Fruit fly (Drosophila melanogaster) S2 (cell line): ENCODE results near the gene SelR.

Experiments
- CG8478 ChIP-seq: fragments of >200 bp; optimal IDR thresholded peaks from 2 replicates; lab custom pipeline; 2018
- CTCF ChIP-seq, 2 experiments: fragments of >200 bp; optimal IDR thresholded peaks; 2 replicates each; lab custom pipeline; 2018

dm6 chr3R:10888633-10889519 is 20.4 kb upstream of the SelR start:
- no peak for TF ChIP-seq CG8478 (lab: Kevin White, UChicago)
- TF ChIP-seq CTCF (optimal IDR thresholded peaks at IDR 0.05; lab: Kevin White, UChicago) = no peak
